Fruit fly (Drosophila melanogaster) whole organism, embryonic: Measurements from ENCODE around the gene Zir.
A peak's percentile ranks its signal among the peaks of the same experiment; 100 is the strongest.

Experiments used
- CG10147 ChIP-seq: fragments of 200-800 bp; sonication (Bioruptor generic); optimal IDR thresholded peaks from 2 replicates; lab custom pipeline; 2019; ENCODE audit warnings: missing biosample characterization, mild to moderate bottlenecking, missing genetic modification characterization, moderate library complexity
- CG11093 ChIP-seq: fragments of 200-800 bp; sonication (Bioruptor generic); IDR thresholded peaks from 3 replicates; pipeline ENCODE4 v1.3.6; 2022; ENCODE audit warnings: missing biosample characterization, missing genetic modification characterization
- CG11696 ChIP-seq: fragments of 200-800 bp; sonication (Bioruptor generic); IDR thresholded peaks from 2 replicates; pipeline ENCODE4 v1.3.6; 2022; ENCODE audit warnings: missing biosample characterization, missing genetic modification characterization
- CG15011 ChIP-seq: fragments of 200-800 bp; sonication (Bioruptor generic); optimal IDR thresholded peaks from 3 replicates; lab custom pipeline; 2018; ENCODE audit warnings: missing biosample characterization, mild to moderate bottlenecking, missing genetic modification characterization
- CG1603 ChIP-seq: fragments of 200-800 bp; sonication (Bioruptor generic); optimal IDR thresholded peaks from 2 replicates; lab custom pipeline; 2019; ENCODE audit warnings: missing biosample characterization, mild to moderate bottlenecking, missing genetic modification characterization, moderate library complexity
- CG17328 ChIP-seq: fragments of 200-800 bp; sonication (Bioruptor generic); IDR thresholded peaks from 2 replicates; pipeline ENCODE4 v1.3.6; 2022; ENCODE audit warnings: missing biosample characterization, missing genetic modification characterization
- CG17359 ChIP-seq: fragments of 200-800 bp; sonication (Bioruptor generic); optimal IDR thresholded peaks from 3 replicates; lab custom pipeline; 2018; ENCODE audit warnings: missing biosample characterization, mild to moderate bottlenecking, missing genetic modification characterization, moderate library complexity
- CG18262 ChIP-seq: fragments of 200-800 bp; optimal IDR thresholded peaks from 3 replicates; lab custom pipeline; 2019; ENCODE audit warnings: missing biosample characterization, mild to moderate bottlenecking, missing genetic modification characterization, moderate library complexity
- CG2678 ChIP-seq: fragments of 200-800 bp; sonication (Bioruptor generic); optimal IDR thresholded peaks from 3 replicates; lab custom pipeline; 2019; ENCODE audit warnings: missing biosample characterization, mild to moderate bottlenecking, missing genetic modification characterization, moderate library complexity
- CG3726 ChIP-seq: fragments of 200-800 bp; sonication (Bioruptor generic); IDR thresholded peaks from 3 replicates; pipeline ENCODE4, ENCODE4 v1.3.6; 2022; ENCODE audit warnings: missing biosample characterization, missing genetic modification characterization
- CG3838 ChIP-seq: fragments of 200-800 bp; sonication (Bioruptor generic); optimal IDR thresholded peaks from 3 replicates; lab custom pipeline; 2016; ENCODE audit warnings: missing biosample characterization, missing genetic modification characterization
- CG4282 ChIP-seq: fragments of 200-800 bp; sonication (Bioruptor generic); optimal IDR thresholded peaks from 2 replicates; lab custom pipeline; 2016; ENCODE audit warnings: missing biosample characterization, missing genetic modification characterization
- CG4617 ChIP-seq: fragments of 200-800 bp; sonication (Bioruptor generic); optimal IDR thresholded peaks from 3 replicates; lab custom pipeline; 2016; ENCODE audit warnings: missing biosample characterization, missing genetic modification characterization, borderline replicate concordance
- CG4730 ChIP-seq: fragments of 200-800 bp; sonication (Bioruptor generic); IDR thresholded peaks from 2 replicates; pipeline ENCODE4 v1.3.6; 2022; ENCODE audit warnings: missing biosample characterization, missing genetic modification characterization
- CG6683 ChIP-seq: fragments of 200-800 bp; sonication (Bioruptor generic); optimal IDR thresholded peaks from 2 replicates; lab custom pipeline; 2017; ENCODE audit warnings: missing biosample characterization, mild to moderate bottlenecking, missing genetic modification characterization, missing genetic modification reagents
- Dbx ChIP-seq: fragments of 200-800 bp; sonication (Bioruptor generic); IDR thresholded peaks from 3 replicates; pipeline ENCODE4 v1.3.6; 2022; ENCODE audit warnings: missing biosample characterization, missing genetic modification characterization
- Dref ChIP-seq: fragments of 200-800 bp; sonication (Bioruptor generic); IDR thresholded peaks from 2 replicates; pipeline ENCODE4 v1.3.6; 2022; ENCODE audit warnings: missing biosample characterization, missing genetic modification characterization
- GATAe ChIP-seq: fragments of 200-800 bp; sonication (Bioruptor generic); conservative IDR thresholded peaks from 2 replicates; pipeline ENCODE4 v1.3.6; 2022; ENCODE audit warnings: missing biosample characterization, missing genetic modification characterization
- Gug ChIP-seq: fragments of 200-800 bp; sonication (Bioruptor generic); IDR thresholded peaks from 4 replicates; pipeline ENCODE4 v1.3.6; 2022; ENCODE audit warnings: missing biosample characterization, missing genetic modification characterization
- HLHmδ ChIP-seq: fragments of 200-800 bp; sonication (Bioruptor generic); optimal IDR thresholded peaks from 2 replicates; lab custom pipeline; 2018; ENCODE audit warnings: missing biosample characterization, mild to moderate bottlenecking, missing genetic modification characterization, moderate library complexity
- Hr78 ChIP-seq, 2 experiments: fragments of 200-800 bp in 1 of 2; fragments of >200 bp in 1 of 2; sonication (Bioruptor generic) in 1 of 2; optimal IDR thresholded peaks; 2 replicates each; lab custom pipeline; 2017 to 2019; ENCODE audit warnings: missing biosample characterization in 2 of 2, missing genetic modification characterization in 2 of 2, mild to moderate bottlenecking in 1 of 2, moderate library complexity in 1 of 2
- Mrtf ChIP-seq: fragments of 200-800 bp; sonication (Bioruptor generic); IDR thresholded peaks from 3 replicates; pipeline ENCODE4 v1.3.6; 2022; ENCODE audit warnings: missing biosample characterization, missing genetic modification characterization
- Ravus ChIP-seq: fragments of 200-800 bp; sonication (Bioruptor generic); IDR thresholded peaks from 2 replicates; pipeline ENCODE4 v1.3.6; 2022; ENCODE audit warnings: missing biosample characterization, missing genetic modification characterization
- Scr ChIP-seq: fragments of 200-800 bp; sonication (Bioruptor generic); IDR thresholded peaks from 2 replicates; pipeline ENCODE4 v1.3.6; 2022; ENCODE audit warnings: missing biosample characterization, missing genetic modification characterization; ENCODE audit not compliant: partially characterized antibody
- Sox102F ChIP-seq: fragments of 200-800 bp; sonication (Bioruptor generic); optimal IDR thresholded peaks from 2 replicates; lab custom pipeline; 2018; ENCODE audit warnings: missing biosample characterization, mild to moderate bottlenecking, missing genetic modification characterization, moderate library complexity
- TFAM ChIP-seq: fragments of 200-800 bp; sonication (Bioruptor generic); optimal IDR thresholded peaks from 2 replicates; lab custom pipeline; 2017; ENCODE audit warnings: missing biosample characterization, missing genetic modification characterization, inconsistent platforms
- ara ChIP-seq: fragments of 200-800 bp; sonication (Bioruptor generic); IDR thresholded peaks from 2 replicates; pipeline ENCODE4 v1.3.6; 2022; ENCODE audit warnings: missing biosample characterization, missing genetic modification characterization
- ash1 ChIP-seq: fragments of 200-800 bp; sonication (Bioruptor generic); optimal IDR thresholded peaks from 2 replicates; lab custom pipeline; 2018; ENCODE audit warnings: missing biosample characterization, mild to moderate bottlenecking, missing genetic modification characterization
- bbx ChIP-seq: fragments of 200-800 bp; sonication (Bioruptor generic); IDR thresholded peaks from 2 replicates; pipeline ENCODE4 v1.3.6; 2022; ENCODE audit warnings: missing biosample characterization, missing genetic modification characterization; ENCODE audit not compliant: partially characterized antibody
- bsh ChIP-seq, 2 experiments: fragments of 200-800 bp; sonication (Bioruptor generic); optimal IDR thresholded peaks; 2 replicates each; lab custom pipeline; 2017 to 2018; ENCODE audit warnings: mild to moderate bottlenecking in 2 of 2, missing biosample characterization in 2 of 2, missing genetic modification characterization in 2 of 2, moderate library complexity in 1 of 2
- disco-r ChIP-seq: fragments of 200-800 bp; sonication (Bioruptor generic); optimal IDR thresholded peaks from 2 replicates; lab custom pipeline; 2016; ENCODE audit warnings: missing biosample characterization, missing genetic modification characterization
- dmrt99B ChIP-seq: fragments of 200-800 bp; sonication (Bioruptor generic); optimal IDR thresholded peaks from 2 replicates; lab custom pipeline; 2018; ENCODE audit warnings: missing biosample characterization, mild to moderate bottlenecking, missing genetic modification characterization, moderate library complexity
- dysf ChIP-seq: fragments of 200-800 bp; sonication (Bioruptor generic); IDR thresholded peaks from 3 replicates; pipeline ENCODE4 v1.3.6; 2022; ENCODE audit warnings: missing biosample characterization, missing genetic modification characterization
- esg ChIP-seq: fragments of 200-800 bp; sonication (Bioruptor generic); conservative IDR thresholded peaks from 2 replicates; pipeline ENCODE4 v1.3.6; 2022; ENCODE audit warnings: missing biosample characterization, missing genetic modification characterization
- kay ChIP-seq: fragments of 200-800 bp; sonication (Bioruptor generic); optimal IDR thresholded peaks from 2 replicates; lab custom pipeline; 2016; ENCODE audit warnings: missing biosample characterization, missing genetic modification characterization
- ken ChIP-seq: fragments of 200-800 bp; sonication (Bioruptor generic); IDR thresholded peaks from 3 replicates; pipeline ENCODE4 v1.3.6; 2022; ENCODE audit warnings: missing biosample characterization, missing genetic modification characterization
- lbe ChIP-seq: fragments of 200-800 bp; sonication (Bioruptor generic); optimal IDR thresholded peaks from 2 replicates; lab custom pipeline; 2016; ENCODE audit warnings: missing biosample characterization, mild to moderate bottlenecking, missing genetic modification characterization
- lov ChIP-seq, 2 experiments: fragments of 200-800 bp in 1 of 2; fragments of >200 bp in 1 of 2; sonication (Bioruptor generic) in 1 of 2; IDR thresholded peaks in 1 of 2; optimal IDR thresholded peaks in 1 of 2; 2 replicates in 1 of 2; 3 replicates in 1 of 2; pipeline versions ENCODE4 v1.3.6 to Lab custom; 2017 to 2022; ENCODE audit warnings: missing biosample characterization in 1 of 2, missing genetic modification characterization in 1 of 2
- mld ChIP-seq: fragments of 200-800 bp; sonication (Bioruptor generic); IDR thresholded peaks from 3 replicates; pipeline ENCODE4 v1.3.6; 2022; ENCODE audit warnings: missing biosample characterization, missing genetic modification characterization; ENCODE audit not compliant: partially characterized antibody
- rib ChIP-seq: fragments of 200-800 bp; sonication (Bioruptor generic); IDR thresholded peaks from 2 replicates; pipeline ENCODE4 v1.3.6; 2022; ENCODE audit warnings: missing biosample characterization, missing genetic modification characterization
- ro ChIP-seq: fragments of 200-800 bp; sonication (Bioruptor generic); IDR thresholded peaks from 2 replicates; pipeline ENCODE4 v1.3.6; 2022; ENCODE audit warnings: missing biosample characterization, missing genetic modification characterization
- run ChIP-seq: fragments of 200-800 bp; sonication (Bioruptor generic); optimal IDR thresholded peaks from 3 replicates; lab custom pipeline; 2018; ENCODE audit warnings: missing biosample characterization, mild to moderate bottlenecking, missing genetic modification characterization
- sug ChIP-seq: fragments of 200-800 bp; optimal IDR thresholded peaks from 2 replicates; lab custom pipeline; 2019; ENCODE audit warnings: missing biosample characterization, mild to moderate bottlenecking, missing genetic modification characterization, moderate library complexity
- toy ChIP-seq: fragments of 200-800 bp; sonication (Bioruptor generic); IDR thresholded peaks from 2 replicates; pipeline ENCODE4 v1.3.6; 2022; ENCODE audit warnings: missing biosample characterization, missing genetic modification characterization
- tup ChIP-seq: fragments of 200-800 bp; sonication (Bioruptor generic); optimal IDR thresholded peaks from 2 replicates; lab custom pipeline; 2016; ENCODE audit warnings: missing biosample characterization, mild to moderate bottlenecking, missing genetic modification characterization, moderate library complexity
- twi ChIP-seq: fragments of 200-800 bp; optimal IDR thresholded peaks from 2 replicates; lab custom pipeline; 2019; ENCODE audit warnings: missing biosample characterization, mild to moderate bottlenecking, missing genetic modification characterization, moderate library complexity
- vnd ChIP-seq: fragments of 200-800 bp; sonication (Bioruptor generic); IDR thresholded peaks from 3 replicates; pipeline ENCODE4 v1.3.6; 2022; ENCODE audit warnings: missing biosample characterization, missing genetic modification characterization; ENCODE audit not compliant: partially characterized antibody
- vvl ChIP-seq: fragments of 200-800 bp; sonication (Bioruptor generic); IDR thresholded peaks from 2 replicates; pipeline ENCODE4 v1.3.6; 2022; ENCODE audit warnings: missing biosample characterization, missing genetic modification characterization
- yki ChIP-seq: fragments of >200 bp; optimal IDR thresholded peaks from 3 replicates; lab custom pipeline; 2018
- zen2 ChIP-seq: fragments of 200-800 bp; sonication (Bioruptor generic); IDR thresholded peaks from 3 replicates; pipeline ENCODE4 v1.3.6; 2022; ENCODE audit warnings: missing biosample characterization, missing genetic modification characterization; ENCODE audit not compliant: partially characterized antibody

Zir gene

dm6 chr2L:87255-87723 lies 7.2 kb upstream of the Zir start, which contains the start of gene net (continued):
- TF ChIP-seq zen2 (GFP tag; lab: Robert Waterston, UW) (no peak), dmrt99B (peak; percentile 76), lov (optimal IDR thresholded peaks at IDR 0.05; lab: Kevin White, UChicago) (no peak), lov (GFP tag; IDR thresholded peaks at IDR 0.05; lab: Robert Waterston, UW) (0 out of 3 replicates have a peak, but pooled peaks have one; percentile 61), CG4282 (GFP tag; lab: Kevin White, UChicago) (no peak), CG11093 (0 out of 3 replicates have a peak, but pooled peaks have one; percentile 38), disco-r (GFP tag; lab: Kevin White, UChicago) (no peak), ara (peak; percentile 58; the same call in 1 of the 2 replicates), bbx (GFP tag; lab: Robert Waterston, UW) (no peak), Dref (GFP tag; lab: Robert Waterston, UW) (no peak), CG11696 (no peak), CG2678 (tag; lab: Kevin White, UChicago) (peak; percentile 88), toy (GFP tag; lab: Robert Waterston, UW) (no peak), CG4617 (no peak), Scr (no peak), run (tag; lab: Kevin White, UChicago) (no peak), vnd (no peak), Sox102F (peak; percentile 34), dysf (GFP tag; lab: Robert Waterston, UW) (peak; percentile 61; the same call in 2 of the 3 replicates), Mrtf (GFP tag; lab: Robert Waterston, UW) (no peak), GATAe (no peak), kay (GFP tag; lab: Kevin White, UChicago) (no peak), esg (GFP tag; lab: Robert Waterston, UW) (peak; percentile 34; the same call in 1 of the 2 replicates), ro (GFP tag; lab: Robert Waterston, UW) (no peak), Hr78 (GFP tag; optimal IDR thresholded peaks at IDR 0.05; lab: Kevin White, UChicago) (peak in 1 of 2 experiments; percentile 52), CG17328 (GFP tag; lab: Robert Waterston, UW) (no peak), Dbx (GFP tag; lab: Robert Waterston, UW) (peak; percentile 58), sug (tag; lab: Kevin White, UChicago) (peak; percentile 89), bsh (GFP tag; optimal IDR thresholded peaks at IDR 0.05; lab: Kevin White, UChicago) (peak; percentile 59 to 65), CG6683 (peak; percentile 58), twi (tag; lab: Kevin White, UChicago) (peak; percentile 39), vvl (GFP tag; lab: Robert Waterston, UW) (peak; percentile 49), CG1603 (tag; lab: Kevin White, UChicago) (no peak), CG3726 (GFP tag; lab: Robert Waterston, UW) (no peak), Ravus (GFP tag; lab: Robert Waterston, UW) (no peak), HLHmδ (GFP tag; lab: Kevin White, UChicago) (peak; percentile 24), CG3838 (GFP tag; lab: Kevin White, UChicago) (no peak), CG4730 (GFP tag; lab: Robert Waterston, UW) (no peak), mld (GFP tag; lab: Robert Waterston, UW) (no peak), CG17359 (tag; lab: Kevin White, UChicago) (peak; percentile 55), tup (GFP tag; lab: Kevin White, UChicago) (no peak), rib (no peak), ash1 (GFP tag; lab: Kevin White, UChicago) (no peak), lbe (peak; percentile 56), Gug (GFP tag; lab: Robert Waterston, UW) (no peak), ken (GFP tag; lab: Robert Waterston, UW) (peak; percentile 49; the same call in 2 of the 3 replicates), TFAM (GFP tag; lab: Kevin White, UChicago) (no peak), yki (lab: Kevin White, UChicago) (no peak), CG10147 (GFP tag; lab: Kevin White, UChicago) (peak; percentile 80), CG15011 (GFP tag; lab: Kevin White, UChicago) (peak; percentile 69), CG18262 (tag; lab: Kevin White, UChicago) (peak; percentile 73)
